Fruit fly (Drosophila melanogaster) whole organism, pupa: ENCODE measurements around the gene dob.

Source experiments
- CG15710 ChIP-seq: fragments of 200-800 bp; sonication (Bioruptor generic); optimal IDR thresholded peaks from 2 replicates; lab custom pipeline; 2018; ENCODE audit warnings: missing biosample characterization, mild to moderate bottlenecking, missing genetic modification characterization, moderate library complexity
- CG17806 ChIP-seq: fragments of 200-800 bp; sonication (Bioruptor generic); optimal IDR thresholded peaks from 2 replicates; lab custom pipeline; 2018; ENCODE audit warnings: missing biosample characterization, mild to moderate bottlenecking, missing genetic modification characterization, moderate library complexity
- CG4496 ChIP-seq: fragments of 200-800 bp; sonication (Bioruptor generic); IDR thresholded peaks from 3 replicates; pipeline ENCODE4 v1.3.6; 2022; ENCODE audit warnings: missing biosample characterization, missing genetic modification characterization
- D1 ChIP-seq: fragments of 200-800 bp; sonication (Bioruptor generic); optimal IDR thresholded peaks from 2 replicates; lab custom pipeline; 2018; ENCODE audit warnings: missing biosample characterization, mild to moderate bottlenecking, missing genetic modification characterization, moderate library complexity
- Snoo ChIP-seq: fragments of 200-800 bp; sonication (Bioruptor generic); optimal IDR thresholded peaks from 3 replicates; lab custom pipeline; 2017; ENCODE audit warnings: missing biosample characterization, mild to moderate bottlenecking, missing genetic modification characterization, inconsistent platforms

DNA sequence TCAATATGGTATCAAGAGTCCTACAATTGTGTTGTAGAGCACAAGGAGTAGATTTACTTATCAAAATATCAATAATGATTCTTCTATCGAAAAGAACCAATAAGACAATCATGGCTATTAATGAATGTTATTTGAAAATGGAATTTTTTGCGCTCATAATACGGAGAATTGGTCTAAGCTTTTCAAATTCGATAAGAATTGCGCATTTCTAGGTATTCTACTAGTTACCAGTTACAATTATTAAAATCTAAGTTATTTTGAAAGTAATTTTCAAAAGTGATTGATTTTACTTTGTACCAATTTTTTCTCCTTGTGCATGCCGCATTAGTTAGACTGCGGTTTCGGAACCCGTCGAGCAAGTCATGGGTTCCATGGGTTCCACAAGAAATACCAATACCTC is 3.3 kb downstream of the dob start:
- TF ChIP-seq CG15710 (tag; lab: Kevin White, UChicago): no peak
- no peak for TF ChIP-seq CG17806 (tag; lab: Kevin White, UChicago)
- TF ChIP-seq Snoo (tag; lab: Kevin White, UChicago): no peak
- no peak for TF ChIP-seq CG4496
- TF ChIP-seq D1 (tag; lab: Kevin White, UChicago): no peak
